Worm (Caenorhabditis elegans): ENCODE measurements around the gene Y38E10A.14.

Gene Y38E10A.14

DNA sequence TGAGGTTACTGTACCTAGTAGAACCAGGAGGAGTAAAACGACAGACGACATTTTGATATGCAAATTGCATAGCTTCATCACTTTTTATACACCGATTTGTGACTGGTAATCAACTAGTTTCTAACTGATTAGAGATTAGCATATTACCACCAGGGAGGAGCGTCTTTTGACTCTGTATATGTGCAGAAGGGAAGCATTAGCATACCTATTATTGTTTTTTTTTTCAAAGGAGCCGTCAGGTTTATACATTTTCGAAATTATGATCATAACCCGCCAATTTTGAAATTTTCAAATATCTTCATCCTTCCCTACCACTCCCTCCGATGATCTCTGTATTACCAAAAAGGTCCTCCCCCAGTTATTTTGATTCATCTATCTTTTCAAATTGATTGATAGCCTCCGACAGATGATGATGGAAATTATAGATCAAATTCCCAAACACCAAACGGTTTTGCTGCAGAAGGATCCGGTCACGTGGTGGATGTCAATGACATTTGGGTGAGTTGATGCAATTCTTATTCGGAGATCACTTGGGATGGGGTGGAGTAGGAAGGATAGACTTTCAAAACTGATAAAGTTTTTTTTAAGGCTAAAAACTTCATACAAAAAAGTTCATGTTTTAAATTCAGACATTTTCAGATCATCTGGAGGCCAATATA lies 2.3 kb downstream of the Y38E10A.14 start, which contains the start of gene nspe-8 (continued):
- TF ChIP-seq hpl-2 (GFP tag; optimal IDR thresholded peaks at IDR 0.05) = no peak
- TF ChIP-seq lir-3 (tag; optimal IDR thresholded peaks at IDR 0.05; ENCODE audit: poor library complexity) = no peak
- TF ChIP-seq aly-2 (tag; optimal IDR thresholded peaks at IDR 0.05) = no peak
- no peak for TF ChIP-seq nhr-77 (tag; optimal IDR thresholded peaks at IDR 0.05)
- TF ChIP-seq ztf-4 (tag; optimal IDR thresholded peaks at IDR 0.05) = no peak
- TF ChIP-seq lin-14 (GFP tag; optimal IDR thresholded peaks at IDR 0.05) = peak; percentile 70
- no peak for TF ChIP-seq jun-1 (tag; optimal IDR thresholded peaks at IDR 0.05)
- TF ChIP-seq mab-9 (GFP tag; IDR thresholded peaks at IDR 0.05) = no peak
- TF ChIP-seq ces-1 (GFP tag; optimal IDR thresholded peaks at IDR 0.05) = no peak
- TF ChIP-seq rnt-1 (tag; optimal IDR thresholded peaks at IDR 0.05) = no peak
- peak; percentile 63 for TF ChIP-seq snu-23 (GFP tag; optimal IDR thresholded peaks at IDR 0.05)
- TF ChIP-seq unc-86 (tag; optimal IDR thresholded peaks at IDR 0.05) = no peak
- no peak for TF ChIP-seq snpc-4 (tag; optimal IDR thresholded peaks at IDR 0.05)
- TF ChIP-seq blmp-1 (tag; optimal IDR thresholded peaks at IDR 0.05) = peak; percentile 38
- peak; percentile 63 for TF ChIP-seq nhr-90 (tag; optimal IDR thresholded peaks at IDR 0.05; ENCODE audit: poor library complexity)
- TF ChIP-seq hlh-4 (tag; optimal IDR thresholded peaks at IDR 0.05) = no peak
- no peak for TF ChIP-seq sptf-1 (tag; optimal IDR thresholded peaks at IDR 0.05)
- TF ChIP-seq alr-1 (tag; optimal IDR thresholded peaks at IDR 0.05; ENCODE audit: borderline replicate concordance) = no peak
- no peak for TF ChIP-seq grh-1 (GFP tag; IDR thresholded peaks at IDR 0.05)
- TF ChIP-seq efl-3 (GFP tag; optimal IDR thresholded peaks at IDR 0.05) = no peak
- peak; percentile 77 for TF ChIP-seq tbx-2 (tag; optimal IDR thresholded peaks at IDR 0.05)
- TF ChIP-seq ets-5 (GFP tag; IDR thresholded peaks at IDR 0.05) = no peak
- no peak for TF ChIP-seq fkh-10 (GFP tag; optimal IDR thresholded peaks at IDR 0.05)
- TF ChIP-seq elt-3 (tag; optimal IDR thresholded peaks at IDR 0.05) = peak in 5 of 6 experiments; percentile 60 to 86 (median 75)
- TF ChIP-seq elt-2 (tag; optimal IDR thresholded peaks at IDR 0.05) = no peak
- TF ChIP-seq unc-130 (tag; optimal IDR thresholded peaks at IDR 0.05) = no peak
- TF ChIP-seq egl-13 (tag; optimal IDR thresholded peaks at IDR 0.05) = no peak
- TF ChIP-seq fos-1 (tag; optimal IDR thresholded peaks at IDR 0.05) = no peak
- TF ChIP-seq nhr-20 (tag; optimal IDR thresholded peaks at IDR 0.05) = peak; percentile 90
- no peak for TF ChIP-seq fkh-8 (tag; optimal IDR thresholded peaks at IDR 0.05)
- no peak for TF ChIP-seq C04F5.9 (tag; optimal IDR thresholded peaks at IDR 0.05)
- TF ChIP-seq ama-1 (optimal IDR thresholded peaks at IDR 0.05) = no peak
- TF ChIP-seq unc-30 (tag; optimal IDR thresholded peaks at IDR 0.05) = no peak
- no peak for TF ChIP-seq pag-3 (tag; optimal IDR thresholded peaks at IDR 0.05; ENCODE audit: borderline replicate concordance, insufficient read depth)
- TF ChIP-seq nhr-85 (tag) = peak; percentile 97
- TF ChIP-seq C16A3.4 (tag; optimal IDR thresholded peaks at IDR 0.05) = no peak
- no peak for TF ChIP-seq F16B12.6 (tag; optimal IDR thresholded peaks at IDR 0.05)
- TF ChIP-seq nhr-19 (GFP tag; conservative IDR thresholded peaks at IDR 0.05) = peak; percentile 44
- TF ChIP-seq swsn-7 (tag; optimal IDR thresholded peaks at IDR 0.05) = no peak
- TF ChIP-seq dpl-1 (GFP tag; optimal IDR thresholded peaks at IDR 0.05) = peak in 1 of 3 experiments; percentile 34
- no peak for TF ChIP-seq pax-3 (tag; optimal IDR thresholded peaks at IDR 0.05)
- TF ChIP-seq ceh-88 (GFP tag; IDR thresholded peaks at IDR 0.05) = no peak
- no peak for TF ChIP-seq lsy-2 (tag; optimal IDR thresholded peaks at IDR 0.05)

ce11 chrII:12620764-12621163 lies 3.6 kb downstream of the Y38E10A.14 start, which contains the start of gene nspe-1:
nspe-1 (minus strand) TSS chrII:12620864.
- TF ChIP-seq C16A3.4 (tag; optimal IDR thresholded peaks at IDR 0.05) (no peak), Y116A8C.19 (tag; optimal IDR thresholded peaks at IDR 0.05; ENCODE audit: borderline replicate concordance) (no peak), jun-1 (tag; optimal IDR thresholded peaks at IDR 0.05) (no peak), egl-13 (tag; optimal IDR thresholded peaks at IDR 0.05) (no peak), fkh-10 (GFP tag; optimal IDR thresholded peaks at IDR 0.05) (no peak), nhr-47 (tag; optimal IDR thresholded peaks at IDR 0.05) (no peak), nhr-11 (tag; optimal IDR thresholded peaks at IDR 0.05) (no peak), zag-1 (tag; optimal IDR thresholded peaks at IDR 0.05) (no peak), mep-1 (tag; optimal IDR thresholded peaks at IDR 0.05) (no peak), ets-5 (GFP tag; IDR thresholded peaks at IDR 0.05) (no peak), sptf-1 (tag; optimal IDR thresholded peaks at IDR 0.05) (no peak), dpl-1 (GFP tag; optimal IDR thresholded peaks at IDR 0.05) (no peak), pqm-1 (tag; optimal IDR thresholded peaks at IDR 0.05) (no peak), lin-13 (GFP tag; optimal IDR thresholded peaks at IDR 0.05) (no peak), nhr-28 (tag; optimal IDR thresholded peaks at IDR 0.05) (no peak), ztf-11 (tag; optimal IDR thresholded peaks at IDR 0.05) (no peak), fkh-4 (tag; optimal IDR thresholded peaks at IDR 0.05; ENCODE audit: borderline replicate concordance) (no peak)

Measured in whole organism, L1 larva.